Worm (Caenorhabditis elegans): ENCODE measurements around the gene C09G9.5.
A peak's percentile ranks its signal among the peaks of the same experiment; 100 is the strongest.

C09G9.5 gene

ce11 chrIV:8906164-8906563 lies 19.8 kb downstream of the C09G9.5 start, which contains the start of gene C27B7.6:
TSS of gene C27B7.6 (minus strand) at chrIV:8906345.
- TF ChIP-seq unc-62 (GFP tag; optimal IDR thresholded peaks at IDR 0.05) (peak; percentile 43), unc-39 (tag; optimal IDR thresholded peaks at IDR 0.05) (no peak)

- TF ChIP-seq ztf-11 (tag; optimal IDR thresholded peaks at IDR 0.05): no peak
- no peak for TF ChIP-seq pha-4 (tag; optimal IDR thresholded peaks at IDR 0.05)
- no peak for TF ChIP-seq lin-13 (tag; optimal IDR thresholded peaks at IDR 0.05)
- no peak for TF ChIP-seq ceh-83 (GFP tag; optimal IDR thresholded peaks at IDR 0.05)
- TF ChIP-seq cnd-1 (tag; optimal IDR thresholded peaks at IDR 0.05): no peak
- no peak for TF ChIP-seq lsy-2 (tag; optimal IDR thresholded peaks at IDR 0.05)
- TF ChIP-seq nhr-28 (tag; optimal IDR thresholded peaks at IDR 0.05): no peak
- no peak for TF ChIP-seq mab-5 (tag; optimal IDR thresholded peaks at IDR 0.05)
- no peak for TF ChIP-seq M03D4.4 (tag; optimal IDR thresholded peaks at IDR 0.05)
- no peak for TF ChIP-seq sptf-1 (tag; optimal IDR thresholded peaks at IDR 0.05)
- TF ChIP-seq unc-39 (tag; optimal IDR thresholded peaks at IDR 0.05): no peak
- no peak for TF ChIP-seq unc-120 (tag; optimal IDR thresholded peaks at IDR 0.05; ENCODE audit: poor library complexity, severe bottlenecking)
- no peak for TF ChIP-seq zip-8 (tag; optimal IDR thresholded peaks at IDR 0.05)
Observed at ce11 chrIV:8906743-8907142, 20.4 kb downstream of the C09G9.5 start, which contains the start of gene C27B7.7. TSS of gene C27B7.7 (plus strand) at chrIV:8907043.

DNA sequence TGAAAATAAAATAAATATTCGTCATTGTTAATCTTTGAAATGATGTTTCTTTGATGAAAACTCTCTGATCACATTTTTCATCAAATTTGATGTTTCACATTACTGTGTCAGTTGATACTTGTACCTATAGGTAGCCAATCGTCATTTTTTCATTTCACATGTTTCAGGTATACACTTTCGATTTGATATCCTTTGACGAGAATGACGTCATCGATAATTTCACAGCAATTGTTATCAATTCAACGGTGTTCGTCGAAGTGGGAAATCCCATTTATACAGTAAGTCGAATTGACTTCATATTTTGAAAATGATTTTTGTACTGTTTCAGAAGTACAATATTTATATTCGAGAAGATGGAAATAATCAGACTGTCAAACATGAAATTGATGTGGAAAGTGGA lies 27.9 kb downstream of the C09G9.5 start:
- no peak for TF ChIP-seq nhr-237 (tag; optimal IDR thresholded peaks at IDR 0.05)
- TF ChIP-seq zip-8 (tag; optimal IDR thresholded peaks at IDR 0.05): peak; percentile 31

- TF ChIP-seq ceh-43 (GFP tag; optimal IDR thresholded peaks at IDR 0.05) (no peak), lin-13 (tag; optimal IDR thresholded peaks at IDR 0.05) (no peak), pha-4 (tag; optimal IDR thresholded peaks at IDR 0.05) (no peak), nhr-12 (tag; optimal IDR thresholded peaks at IDR 0.05) (no peak), flh-1 (GFP tag; optimal IDR thresholded peaks at IDR 0.05) (no peak), unc-62 (GFP tag; optimal IDR thresholded peaks at IDR 0.05) (no peak), M03D4.4 (tag; optimal IDR thresholded peaks at IDR 0.05) (no peak), ceh-83 (GFP tag; optimal IDR thresholded peaks at IDR 0.05) (no peak), bed-3 (GFP tag; optimal IDR thresholded peaks at IDR 0.05) (no peak), snpc-4 (tag; optimal IDR thresholded peaks at IDR 0.05) (no peak), mls-2 (tag; optimal IDR thresholded peaks at IDR 0.05) (no peak), hlh-1 (tag; optimal IDR thresholded peaks at IDR 0.05) (no peak), sptf-1 (tag; optimal IDR thresholded peaks at IDR 0.05) (no peak), mep-1 (tag; optimal IDR thresholded peaks at IDR 0.05) (no peak), ceh-39 (tag; optimal IDR thresholded peaks at IDR 0.05) (no peak)
Observed at ce11 chrIV:8916010-8916409, 29.7 kb downstream of the C09G9.5 start, which contains the start of gene C27B7.9. TSS of gene C27B7.9 (minus strand) at chrIV:8916110.

- TF ChIP-seq tbx-8 (GFP tag; optimal IDR thresholded peaks at IDR 0.05): no peak
- TF ChIP-seq mls-2 (tag; optimal IDR thresholded peaks at IDR 0.05): no peak
- no peak for TF ChIP-seq nhr-28 (tag; optimal IDR thresholded peaks at IDR 0.05)
- no peak for TF ChIP-seq pha-4 (tag; optimal IDR thresholded peaks at IDR 0.05)
- TF ChIP-seq mep-1 (tag; optimal IDR thresholded peaks at IDR 0.05): no peak
- no peak for TF ChIP-seq nhr-76 (tag; optimal IDR thresholded peaks at IDR 0.05)
- TF ChIP-seq unc-120 (tag; optimal IDR thresholded peaks at IDR 0.05; ENCODE audit: poor library complexity, severe bottlenecking): no peak
- no peak for TF ChIP-seq ham-2 (GFP tag; optimal IDR thresholded peaks at IDR 0.05)
- no peak for TF ChIP-seq elt-1 (tag; optimal IDR thresholded peaks at IDR 0.05; ENCODE audit: borderline replicate concordance, insufficient read depth)
- no peak for TF ChIP-seq nhr-2 (tag; optimal IDR thresholded peaks at IDR 0.05)
- TF ChIP-seq lsy-2 (tag; optimal IDR thresholded peaks at IDR 0.05): no peak
- no peak for TF ChIP-seq bed-3 (GFP tag; optimal IDR thresholded peaks at IDR 0.05)
- TF ChIP-seq nhr-237 (tag; optimal IDR thresholded peaks at IDR 0.05): no peak
- TF ChIP-seq M03D4.4 (tag; optimal IDR thresholded peaks at IDR 0.05): no peak
- no peak for TF ChIP-seq elt-3 (tag; optimal IDR thresholded peaks at IDR 0.05)
- TF ChIP-seq zip-8 (tag; optimal IDR thresholded peaks at IDR 0.05): no peak
- no peak for TF ChIP-seq ztf-11 (tag; optimal IDR thresholded peaks at IDR 0.05)
- TF ChIP-seq ceh-39 (tag; optimal IDR thresholded peaks at IDR 0.05): no peak
- TF ChIP-seq unc-39 (tag; optimal IDR thresholded peaks at IDR 0.05): no peak
Observed at ce11 chrIV:8918790-8919189, 32.5 kb downstream of the C09G9.5 start, which contains the start of gene rap-1. TSS of gene rap-1 (minus strand) at chrIV:8918890.
